Worm (Caenorhabditis elegans): ENCODE data around the gene snpc-1.1.

The snpc-1.1 gene

ce11 chrII:7781102-7781616 is at the start of gene snpc-1.1, which contains the start of gene spdl-1:
Gene snpc-1.1, minus strand, starts transcription at chrII:7781301.
Gene spdl-1, plus strand, starts transcription at chrII:7781566.
- TF ChIP-seq tbx-11 (GFP tag; IDR thresholded peaks at IDR 0.05): no peak
- TF ChIP-seq F13C5.2 (tag; optimal IDR thresholded peaks at IDR 0.05): no peak
- TF ChIP-seq pes-1 (GFP tag; IDR thresholded peaks at IDR 0.05): no peak
- no peak for TF ChIP-seq ama-1 (optimal IDR thresholded peaks at IDR 0.05)

DNA sequence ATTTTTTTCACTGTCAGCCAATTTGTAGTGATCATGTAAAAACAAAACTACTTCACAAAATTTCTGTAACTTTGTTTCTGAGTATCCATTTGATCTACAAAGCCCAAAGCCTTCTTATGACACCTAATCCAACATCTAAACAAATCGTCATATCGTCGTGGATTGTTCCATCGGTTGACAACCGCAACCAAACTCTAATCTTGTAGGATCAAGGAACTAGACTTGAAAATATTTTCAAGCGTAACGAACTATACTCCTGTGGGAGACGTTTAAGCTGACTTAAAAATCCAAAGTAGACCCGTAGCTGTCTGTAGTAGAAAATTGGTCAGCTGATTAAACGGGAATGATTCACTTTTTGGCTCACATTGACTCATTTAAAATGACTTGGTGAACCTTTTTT is 48.5 kb upstream of the snpc-1.1 start:
- TF ChIP-seq pes-1 (GFP tag; IDR thresholded peaks at IDR 0.05) (no peak), ama-1 (optimal IDR thresholded peaks at IDR 0.05) (no peak), scrt-1 (GFP tag; IDR thresholded peaks at IDR 0.05) (no peak), tbx-11 (GFP tag; IDR thresholded peaks at IDR 0.05) (no peak), ceh-36 (tag; optimal IDR thresholded peaks at IDR 0.05) (no peak), sea-1 (GFP tag; conservative IDR thresholded peaks at IDR 0.05) (no peak), aly-1 (tag; optimal IDR thresholded peaks at IDR 0.05) (no peak), hnd-1 (tag; optimal IDR thresholded peaks at IDR 0.05) (no peak), ceh-13 (GFP tag; optimal IDR thresholded peaks at IDR 0.05) (no peak), tra-4 (tag; optimal IDR thresholded peaks at IDR 0.05) (no peak), tbx-37 (GFP tag; conservative IDR thresholded peaks at IDR 0.05) (no peak), B0310.2 (tag; optimal IDR thresholded peaks at IDR 0.05) (no peak), F13C5.2 (tag; optimal IDR thresholded peaks at IDR 0.05) (no peak), hmg-4 (GFP tag; optimal IDR thresholded peaks at IDR 0.05) (no peak), ets-7 (tag; optimal IDR thresholded peaks at IDR 0.05) (no peak), hmbx-1 (tag; optimal IDR thresholded peaks at IDR 0.05) (no peak), flt-1 (GFP tag; IDR thresholded peaks at IDR 0.05) (no peak)

ce11 chrII:7827883-7828282 is 46.8 kb upstream of the snpc-1.1 start:
- TF ChIP-seq hmbx-1 (tag; optimal IDR thresholded peaks at IDR 0.05) (no peak), sea-1 (GFP tag; conservative IDR thresholded peaks at IDR 0.05) (no peak), aly-1 (tag; optimal IDR thresholded peaks at IDR 0.05) (no peak), ama-1 (optimal IDR thresholded peaks at IDR 0.05) (no peak), hnd-1 (tag; optimal IDR thresholded peaks at IDR 0.05) (no peak), scrt-1 (GFP tag; IDR thresholded peaks at IDR 0.05) (no peak), tra-4 (tag; optimal IDR thresholded peaks at IDR 0.05) (no peak), ceh-36 (tag; optimal IDR thresholded peaks at IDR 0.05) (no peak), tbx-11 (GFP tag; IDR thresholded peaks at IDR 0.05) (no peak)

DNA sequence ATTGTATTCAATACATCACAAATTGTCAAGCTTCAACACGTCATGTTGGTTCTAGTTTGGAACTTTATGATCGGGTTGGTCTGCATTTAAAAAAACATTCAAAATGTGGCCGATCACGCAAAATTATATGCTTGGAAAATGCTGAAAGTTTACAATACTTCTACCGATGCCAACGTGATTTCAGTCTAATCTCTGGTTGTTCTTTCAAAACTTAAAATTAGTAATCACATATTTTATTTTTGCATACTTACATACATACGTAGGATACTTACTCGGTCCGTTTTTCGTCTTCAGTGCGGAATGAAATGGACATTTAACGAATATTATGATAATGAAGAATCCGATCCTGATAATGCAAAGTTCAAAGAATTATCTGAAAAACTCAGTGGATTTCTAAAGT is 44.0 kb upstream of the snpc-1.1 start, which contains the start of gene srw-62:
srw-62 (plus strand) TSS at position 301 of the 400 bp plus-strand sequence.
- no peak for TF ChIP-seq tra-4 (tag; optimal IDR thresholded peaks at IDR 0.05)

DNA sequence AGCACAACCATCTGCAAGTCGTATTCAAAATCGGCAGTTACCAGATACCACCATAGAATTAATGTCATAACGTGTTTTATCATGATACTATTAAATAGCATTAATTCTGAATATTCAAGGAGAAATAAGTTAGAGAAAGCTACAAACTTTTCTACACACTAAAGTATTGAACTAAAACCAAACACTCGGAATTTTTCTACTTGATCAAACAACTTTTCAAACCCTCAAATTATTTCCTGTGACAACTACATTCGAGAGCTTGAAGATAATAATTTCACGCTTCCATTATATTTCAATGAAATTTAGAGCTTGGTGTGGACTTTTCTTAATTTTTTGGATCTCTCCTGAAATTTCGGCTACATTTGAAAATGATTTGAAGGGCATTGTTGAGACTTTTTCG is 41.4 kb upstream of the snpc-1.1 start, which contains the start of gene irld-47:
irld-47 (minus strand) TSS at position 101 of the 400 bp plus-strand sequence.
- TF ChIP-seq sea-1 (GFP tag; conservative IDR thresholded peaks at IDR 0.05): no peak
- no peak for TF ChIP-seq B0310.2 (tag; optimal IDR thresholded peaks at IDR 0.05)
- TF ChIP-seq flt-1 (GFP tag; IDR thresholded peaks at IDR 0.05): no peak
- no peak for TF ChIP-seq hmbx-1 (tag; optimal IDR thresholded peaks at IDR 0.05)
- no peak for TF ChIP-seq ama-1 (optimal IDR thresholded peaks at IDR 0.05)
- no peak for TF ChIP-seq ceh-36 (tag; optimal IDR thresholded peaks at IDR 0.05)
- no peak for TF ChIP-seq aly-1 (tag; optimal IDR thresholded peaks at IDR 0.05)
- no peak for TF ChIP-seq F13C5.2 (tag; optimal IDR thresholded peaks at IDR 0.05)

ce11 chrII:7819359-7819758 is 38.3 kb upstream of the snpc-1.1 start:
- TF ChIP-seq scrt-1 (GFP tag; IDR thresholded peaks at IDR 0.05) (no peak), aly-1 (tag; optimal IDR thresholded peaks at IDR 0.05) (no peak), tbx-37 (GFP tag; conservative IDR thresholded peaks at IDR 0.05) (no peak), F13C5.2 (tag; optimal IDR thresholded peaks at IDR 0.05) (no peak), tbx-11 (GFP tag; IDR thresholded peaks at IDR 0.05) (no peak), tra-4 (tag; optimal IDR thresholded peaks at IDR 0.05) (no peak), B0310.2 (tag; optimal IDR thresholded peaks at IDR 0.05) (no peak), ama-1 (optimal IDR thresholded peaks at IDR 0.05) (no peak), hmbx-1 (tag; optimal IDR thresholded peaks at IDR 0.05) (no peak)

- TF ChIP-seq scrt-1 (GFP tag; IDR thresholded peaks at IDR 0.05) (no peak), sea-1 (GFP tag; conservative IDR thresholded peaks at IDR 0.05) (no peak), B0310.2 (tag; optimal IDR thresholded peaks at IDR 0.05) (no peak), hnd-1 (tag; optimal IDR thresholded peaks at IDR 0.05) (no peak), flt-1 (GFP tag; IDR thresholded peaks at IDR 0.05) (no peak), aly-1 (tag; optimal IDR thresholded peaks at IDR 0.05) (no peak), ets-7 (tag; optimal IDR thresholded peaks at IDR 0.05) (no peak), tbx-37 (GFP tag; conservative IDR thresholded peaks at IDR 0.05) (no peak), ama-1 (optimal IDR thresholded peaks at IDR 0.05) (no peak)
Measured at ce11 chrII:7817580-7817979, 36.5 kb upstream of the snpc-1.1 start.

DNA sequence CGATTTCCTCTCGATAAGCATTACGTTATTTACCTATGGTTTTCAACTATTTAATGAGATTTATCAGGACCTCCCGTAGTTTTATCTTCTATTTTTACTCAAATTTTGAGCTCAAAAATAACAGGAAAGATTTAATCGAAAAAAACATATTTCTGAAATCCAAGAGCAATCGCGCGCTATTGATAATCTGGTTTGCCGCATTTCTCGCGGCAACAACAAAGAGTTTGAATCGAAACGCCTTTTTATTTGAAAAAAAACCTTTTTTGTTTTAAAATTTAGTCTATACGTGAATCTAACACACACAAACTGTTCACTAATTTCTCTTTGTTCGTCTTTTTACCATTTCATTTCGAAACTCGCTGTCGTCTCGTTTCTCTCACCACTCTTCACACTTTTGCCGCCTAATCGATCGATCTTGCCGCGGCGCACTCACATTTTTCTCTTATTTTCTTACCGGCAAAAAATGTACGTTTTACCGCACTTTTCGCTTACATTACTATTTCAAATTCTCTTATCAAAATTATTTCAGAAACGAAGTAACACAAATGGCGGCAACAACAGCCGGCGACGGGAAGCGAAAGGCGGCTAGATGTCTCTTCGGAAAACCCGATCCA is 35.2 kb upstream of the snpc-1.1 start, which contains the start of gene cki-2:
cki-2 (plus strand) TSS at position 337 of the 614 bp plus-strand sequence.
- TF ChIP-seq hmg-4 (GFP tag; optimal IDR thresholded peaks at IDR 0.05) (no peak), ceh-36 (tag; optimal IDR thresholded peaks at IDR 0.05) (no peak), tra-4 (tag; optimal IDR thresholded peaks at IDR 0.05) (no peak), scrt-1 (GFP tag; IDR thresholded peaks at IDR 0.05) (no peak), F13C5.2 (tag; optimal IDR thresholded peaks at IDR 0.05) (no peak), tbx-11 (GFP tag; IDR thresholded peaks at IDR 0.05) (no peak), ceh-13 (GFP tag; optimal IDR thresholded peaks at IDR 0.05) (no peak), pes-1 (GFP tag; IDR thresholded peaks at IDR 0.05) (no peak), ets-7 (tag; optimal IDR thresholded peaks at IDR 0.05) (no peak), ama-1 (optimal IDR thresholded peaks at IDR 0.05) (no peak), hnd-1 (tag; optimal IDR thresholded peaks at IDR 0.05) (no peak)
